Fruit fly (Drosophila melanogaster) whole organism, embryonic: ENCODE measurements around the gene CG31294.

Experiments
- Atf3 ChIP-seq: fragments of 200-800 bp; sonication (Bioruptor generic); optimal IDR thresholded peaks from 3 replicates; lab custom pipeline; 2016; ENCODE audit warnings: missing biosample characterization, missing genetic modification characterization
- CG10209 ChIP-seq: fragments of 200-800 bp; sonication (Bioruptor generic); optimal IDR thresholded peaks from 3 replicates; lab custom pipeline; 2017; ENCODE audit warnings: missing biosample characterization, mild to moderate bottlenecking, missing genetic modification characterization, missing genetic modification reagents
- CG10366 ChIP-seq: fragments of 200-800 bp; sonication (Bioruptor generic); IDR thresholded peaks from 2 replicates; pipeline ENCODE4 v1.3.6; 2022; ENCODE audit warnings: missing biosample characterization, missing genetic modification characterization
- CG10462 ChIP-seq: fragments of 200-800 bp; sonication (Bioruptor generic); optimal IDR thresholded peaks from 2 replicates; lab custom pipeline; 2016; ENCODE audit warnings: missing biosample characterization, missing genetic modification characterization
- CG11723 ChIP-seq: fragments of 200-800 bp; sonication (Bioruptor generic); optimal IDR thresholded peaks from 2 replicates; lab custom pipeline; 2017; ENCODE audit warnings: missing biosample characterization, mild to moderate bottlenecking, missing genetic modification characterization
- CG12299 ChIP-seq: fragments of 200-800 bp; sonication (Bioruptor generic); optimal IDR thresholded peaks from 2 replicates; lab custom pipeline; 2018; ENCODE audit warnings: missing biosample characterization, mild to moderate bottlenecking, missing genetic modification characterization
- CG14965 ChIP-seq: fragments of 200-800 bp; sonication (Bioruptor generic); optimal IDR thresholded peaks from 2 replicates; lab custom pipeline; 2016; ENCODE audit warnings: missing biosample characterization, missing genetic modification characterization, borderline replicate concordance
- CG1603 ChIP-seq: fragments of 200-800 bp; sonication (Bioruptor generic); optimal IDR thresholded peaks from 2 replicates; lab custom pipeline; 2019; ENCODE audit warnings: missing biosample characterization, mild to moderate bottlenecking, missing genetic modification characterization, moderate library complexity
- CG16863 ChIP-seq: fragments of 200-800 bp; sonication (Bioruptor generic); optimal IDR thresholded peaks from 3 replicates; lab custom pipeline; 2016; ENCODE audit warnings: missing biosample characterization, missing genetic modification characterization
- CG17186 ChIP-seq: fragments of 200-800 bp; sonication (Bioruptor generic); optimal IDR thresholded peaks from 3 replicates; lab custom pipeline; 2017; ENCODE audit warnings: missing biosample characterization, missing genetic modification reagents, missing genetic modification characterization
- CG17802 ChIP-seq: fragments of 200-800 bp; sonication (Bioruptor generic); optimal IDR thresholded peaks from 2 replicates; lab custom pipeline; 2018; ENCODE audit warnings: missing biosample characterization, mild to moderate bottlenecking, missing genetic modification characterization, moderate library complexity
- CG2129 ChIP-seq: fragments of 200-800 bp; sonication (Bioruptor generic); IDR thresholded peaks from 2 replicates; pipeline ENCODE4 v1.3.6; 2022; ENCODE audit warnings: missing biosample characterization, missing genetic modification characterization; ENCODE audit not compliant: partially characterized antibody
- CG2712 ChIP-seq: fragments of 200-800 bp; optimal IDR thresholded peaks from 3 replicates; lab custom pipeline; 2019; ENCODE audit warnings: missing biosample characterization, mild to moderate bottlenecking, missing genetic modification characterization, moderate library complexity
- CG31388 ChIP-seq: fragments of 200-800 bp; sonication (Bioruptor generic); optimal IDR thresholded peaks from 2 replicates; lab custom pipeline; 2016; ENCODE audit warnings: missing biosample characterization, missing genetic modification characterization
- CG3281 ChIP-seq: fragments of 200-800 bp; sonication (Bioruptor generic); optimal IDR thresholded peaks from 3 replicates; lab custom pipeline; 2017; ENCODE audit warnings: missing biosample characterization, mild to moderate bottlenecking, missing genetic modification characterization
- CG33557 ChIP-seq: fragments of 200-800 bp; sonication (Bioruptor generic); optimal IDR thresholded peaks from 2 replicates; lab custom pipeline; 2019; ENCODE audit warnings: missing biosample characterization, mild to moderate bottlenecking, missing genetic modification characterization, moderate library complexity
- CG4282 ChIP-seq: fragments of 200-800 bp; sonication (Bioruptor generic); optimal IDR thresholded peaks from 2 replicates; lab custom pipeline; 2016; ENCODE audit warnings: missing biosample characterization, missing genetic modification characterization
- CG4617 ChIP-seq: fragments of 200-800 bp; sonication (Bioruptor generic); optimal IDR thresholded peaks from 3 replicates; lab custom pipeline; 2016; ENCODE audit warnings: missing biosample characterization, missing genetic modification characterization, borderline replicate concordance
- CG4820 ChIP-seq: fragments of 200-800 bp; sonication (Bioruptor generic); optimal IDR thresholded peaks from 3 replicates; lab custom pipeline; 2016; ENCODE audit warnings: missing biosample characterization, missing genetic modification characterization
- CG7271 ChIP-seq: fragments of 200-800 bp; sonication (Bioruptor generic); optimal IDR thresholded peaks from 2 replicates; lab custom pipeline; 2018; ENCODE audit warnings: missing biosample characterization, mild to moderate bottlenecking, missing genetic modification characterization, moderate library complexity
- CG9437 ChIP-seq: fragments of 200-800 bp; sonication (Bioruptor generic); optimal IDR thresholded peaks from 2 replicates; lab custom pipeline; 2018; ENCODE audit warnings: missing biosample characterization, mild to moderate bottlenecking, missing genetic modification characterization
- CHES-1-like ChIP-seq: fragments of 200-800 bp; sonication (Bioruptor generic); optimal IDR thresholded peaks from 2 replicates; lab custom pipeline; 2016; ENCODE audit warnings: missing biosample characterization, missing genetic modification characterization
- Camta ChIP-seq: fragments of 200-800 bp; sonication (Bioruptor generic); optimal IDR thresholded peaks from 2 replicates; lab custom pipeline; 2016; ENCODE audit warnings: missing biosample characterization, missing genetic modification characterization
- CoRest ChIP-seq: fragments of 200-800 bp; sonication (Bioruptor generic); optimal IDR thresholded peaks from 3 replicates; lab custom pipeline; 2018; ENCODE audit warnings: missing biosample characterization, mild to moderate bottlenecking, missing genetic modification characterization, moderate library complexity
- Dfd ChIP-seq, 2 experiments: fragments of >200 bp; optimal IDR thresholded peaks; 2 replicates each; lab custom pipeline; 2017; ENCODE audit warnings: missing biosample characterization in 2 of 2, missing genetic modification characterization in 2 of 2
- Dp ChIP-seq: fragments of 200-800 bp; sonication (Bioruptor generic); optimal IDR thresholded peaks from 2 replicates; lab custom pipeline; 2018; ENCODE audit warnings: missing biosample characterization, mild to moderate bottlenecking, missing genetic modification characterization, moderate library complexity
- Fer2 ChIP-seq: fragments of 200-800 bp; sonication (Bioruptor generic); optimal IDR thresholded peaks from 2 replicates; lab custom pipeline; 2018; ENCODE audit warnings: missing biosample characterization, mild to moderate bottlenecking, missing genetic modification characterization, moderate library complexity
- Hr3 ChIP-seq: fragments of 200-800 bp; sonication (Bioruptor generic); optimal IDR thresholded peaks from 3 replicates; lab custom pipeline; 2016; ENCODE audit warnings: missing biosample characterization, missing genetic modification characterization
- Kr ChIP-seq: fragments of 200-800 bp; sonication (Bioruptor generic); optimal IDR thresholded peaks from 2 replicates; lab custom pipeline; 2017; ENCODE audit warnings: missing biosample characterization, mild to moderate bottlenecking, missing genetic modification characterization
- Lhr ChIP-seq: fragments of 200-800 bp; sonication (Bioruptor generic); optimal IDR thresholded peaks from 3 replicates; lab custom pipeline; 2017; ENCODE audit warnings: mild to moderate bottlenecking, missing biosample characterization, missing genetic modification reagents, missing genetic modification characterization
- MESR4 ChIP-seq: fragments of 200-800 bp; sonication (Bioruptor generic); optimal IDR thresholded peaks from 2 replicates; lab custom pipeline; 2018; ENCODE audit warnings: missing biosample characterization, mild to moderate bottlenecking, missing genetic modification characterization, moderate library complexity
- Rx ChIP-seq: fragments of 200-800 bp; sonication (Bioruptor generic); IDR thresholded peaks from 2 replicates; pipeline ENCODE4 v1.3.6; 2022; ENCODE audit warnings: missing biosample characterization, missing genetic modification characterization
- Spps ChIP-seq: fragments of 200-800 bp; sonication (Bioruptor generic); optimal IDR thresholded peaks from 2 replicates; lab custom pipeline; 2018; ENCODE audit warnings: missing biosample characterization, mild to moderate bottlenecking, missing genetic modification characterization
- ac ChIP-seq: fragments of 200-800 bp; sonication (Bioruptor generic); optimal IDR thresholded peaks from 3 replicates; lab custom pipeline; 2017; ENCODE audit warnings: missing biosample characterization, mild to moderate bottlenecking, missing genetic modification characterization
- br ChIP-seq: fragments of >200 bp; optimal IDR thresholded peaks from 2 replicates; lab custom pipeline; 2017
- ewg ChIP-seq: fragments of 200-800 bp; sonication (Bioruptor generic); optimal IDR thresholded peaks from 3 replicates; lab custom pipeline; 2017; ENCODE audit warnings: mild to moderate bottlenecking, missing biosample characterization, missing genetic modification reagents, missing genetic modification characterization
- fd64A ChIP-seq: fragments of 200-800 bp; sonication (Bioruptor generic); optimal IDR thresholded peaks from 3 replicates; lab custom pipeline; 2018; ENCODE audit warnings: missing biosample characterization, mild to moderate bottlenecking, missing genetic modification characterization
- gfzf ChIP-seq: fragments of 200-800 bp; sonication (Bioruptor generic); optimal IDR thresholded peaks from 2 replicates; lab custom pipeline; 2016; ENCODE audit warnings: missing biosample characterization, mild to moderate bottlenecking, missing genetic modification characterization, moderate library complexity
- gt ChIP-seq: fragments of 200-800 bp; sonication (Bioruptor generic); IDR thresholded peaks from 2 replicates; pipeline ENCODE4 v1.3.6; 2022; ENCODE audit warnings: missing biosample characterization, missing genetic modification characterization
- jigr1 ChIP-seq: fragments of 200-800 bp; sonication (Bioruptor generic); IDR thresholded peaks from 3 replicates; pipeline ENCODE4 v1.3.6; 2022; ENCODE audit warnings: missing biosample characterization, missing genetic modification characterization
- lilli ChIP-seq: fragments of 200-800 bp; sonication (Bioruptor generic); optimal IDR thresholded peaks from 3 replicates; lab custom pipeline; 2016; ENCODE audit warnings: missing biosample characterization, missing genetic modification characterization
- nau ChIP-seq: fragments of 200-800 bp; sonication (Bioruptor generic); optimal IDR thresholded peaks from 3 replicates; lab custom pipeline; 2017; ENCODE audit warnings: missing biosample characterization, mild to moderate bottlenecking, missing genetic modification characterization, missing genetic modification reagents
- oc ChIP-seq: fragments of 200-800 bp; sonication (Bioruptor generic); optimal IDR thresholded peaks from 2 replicates; lab custom pipeline; 2018; ENCODE audit warnings: missing biosample characterization, mild to moderate bottlenecking, missing genetic modification characterization, moderate library complexity
- pum ChIP-seq: fragments of 200-800 bp; sonication (Bioruptor generic); optimal IDR thresholded peaks from 2 replicates; lab custom pipeline; 2016; ENCODE audit warnings: missing biosample characterization, missing genetic modification characterization
- salm ChIP-seq: fragments of 200-800 bp; sonication (Bioruptor generic); optimal IDR thresholded peaks from 2 replicates; lab custom pipeline; 2018; ENCODE audit warnings: missing biosample characterization, mild to moderate bottlenecking, missing genetic modification characterization
- sqz ChIP-seq: fragments of 200-800 bp; sonication (Bioruptor generic); optimal IDR thresholded peaks from 3 replicates; lab custom pipeline; 2018; ENCODE audit warnings: missing biosample characterization, mild to moderate bottlenecking, missing genetic modification characterization
- tgo ChIP-seq: fragments of 200-800 bp; sonication (Bioruptor generic); IDR thresholded peaks from 3 replicates; pipeline ENCODE4 v1.3.6; 2022; ENCODE audit warnings: missing biosample characterization, missing genetic modification characterization
- tin ChIP-seq: fragments of 200-800 bp; sonication (Bioruptor generic); optimal IDR thresholded peaks from 3 replicates; lab custom pipeline; 2016; ENCODE audit warnings: missing biosample characterization, missing genetic modification characterization
- twi ChIP-seq: fragments of 200-800 bp; optimal IDR thresholded peaks from 2 replicates; lab custom pipeline; 2019; ENCODE audit warnings: missing biosample characterization, mild to moderate bottlenecking, missing genetic modification characterization, moderate library complexity

CG31294 gene

DNA sequence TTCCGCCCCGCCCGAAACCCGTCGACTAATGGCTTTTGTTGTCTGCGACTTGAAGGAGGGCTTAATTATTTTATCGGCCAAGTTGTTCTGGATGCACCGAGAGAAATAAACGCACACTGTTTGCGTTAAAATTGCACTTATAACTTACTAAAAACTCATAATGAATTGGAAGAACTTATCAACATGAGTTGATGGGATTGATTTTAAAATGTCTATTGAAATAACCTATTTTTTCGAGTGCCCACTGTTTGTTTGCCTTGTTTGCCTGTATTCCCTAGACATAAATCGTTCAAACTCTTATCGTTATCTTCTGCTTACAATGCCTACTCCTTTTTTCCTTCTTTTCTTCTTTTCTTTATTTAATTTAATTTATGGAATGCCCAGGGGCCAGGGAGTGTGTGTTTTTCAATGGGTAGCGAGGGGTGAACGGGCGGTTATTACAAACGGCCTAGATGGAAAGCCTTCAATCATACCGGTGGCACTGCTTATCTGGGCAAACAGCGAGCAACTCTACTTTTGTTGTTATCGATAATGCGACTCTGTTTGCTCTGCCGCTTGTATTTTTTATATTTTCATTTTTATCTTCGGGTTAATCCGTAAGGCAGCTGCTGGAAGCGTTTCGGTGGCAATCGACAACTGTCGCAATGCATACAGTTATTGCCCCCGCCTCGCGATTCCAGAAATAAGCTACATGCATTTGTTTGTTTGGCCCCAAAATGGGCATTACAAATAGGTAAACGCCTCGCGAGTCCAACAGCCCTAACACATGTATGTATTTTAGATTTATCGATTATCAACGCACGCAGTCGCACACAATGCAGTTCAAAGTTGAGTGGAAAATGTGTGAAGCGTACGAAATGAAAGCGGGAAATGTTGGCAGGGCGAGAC is 40.0 kb downstream of the CG31294 start (continued):
- no peak for TF ChIP-seq CG4282
- no peak for TF ChIP-seq nau (GFP tag; lab: Kevin White, UChicago)
- TF ChIP-seq CG2129 (GFP tag; lab: Robert Waterston, UW) = no peak
- peak; percentile 55 for TF ChIP-seq ewg
- no peak for TF ChIP-seq CHES-1-like (GFP tag; lab: Kevin White, UChicago)
- peak; percentile 42 for TF ChIP-seq CG16863 (GFP tag; lab: Kevin White, UChicago)
- TF ChIP-seq fd64A (GFP tag; lab: Kevin White, UChicago) = peak; percentile 38
- no peak for TF ChIP-seq Fer2 (tag; lab: Kevin White, UChicago)
- TF ChIP-seq CG11723 = peak; percentile 24
- TF ChIP-seq Spps = no peak
- TF ChIP-seq CoRest (tag; lab: Kevin White, UChicago) = peak; percentile 57
- no peak for TF ChIP-seq CG3281 (GFP tag; lab: Kevin White, UChicago)
- TF ChIP-seq tin (GFP tag; lab: Kevin White, UChicago) = peak; percentile 7
- no peak for TF ChIP-seq gfzf (GFP tag; lab: Kevin White, UChicago)
- peak; percentile 57 for TF ChIP-seq Camta (GFP tag; lab: Kevin White, UChicago)
- peak; percentile 73 for TF ChIP-seq twi (tag; lab: Kevin White, UChicago)
- TF ChIP-seq ac (GFP tag; lab: Kevin White, UChicago) = no peak
- TF ChIP-seq Atf3 (GFP tag; lab: Kevin White, UChicago) = peak; percentile 9
- TF ChIP-seq CG4617 (GFP tag; lab: Kevin White, UChicago) = peak; percentile 17
- peak; percentile 53 for TF ChIP-seq sqz (GFP tag; lab: Kevin White, UChicago)
- peak; percentile 56 for TF ChIP-seq Hr3 (GFP tag; lab: Kevin White, UChicago)
- no peak for TF ChIP-seq CG12299 (tag; lab: Kevin White, UChicago)
- TF ChIP-seq CG7271 (tag; lab: Kevin White, UChicago) = no peak
- TF ChIP-seq oc = peak; percentile 37
- no peak for TF ChIP-seq CG17802 (tag; lab: Kevin White, UChicago)
- TF ChIP-seq CG9437 = peak; percentile 14
- no peak for TF ChIP-seq br (lab: Kevin White, UChicago)
- TF ChIP-seq Dfd (GFP tag; optimal IDR thresholded peaks at IDR 0.05; lab: Kevin White, UChicago) = no peak
- TF ChIP-seq CG10462 (GFP tag; lab: Kevin White, UChicago) = peak; percentile 38
- TF ChIP-seq CG33557 (GFP tag; lab: Kevin White, UChicago) = peak; percentile 80
- peak; percentile 68 for TF ChIP-seq CG2712 (tag; lab: Kevin White, UChicago)
- TF ChIP-seq CG17186 = no peak
- TF ChIP-seq Lhr = peak; percentile 40
- no peak for TF ChIP-seq gt
- peak; percentile 81 for TF ChIP-seq CG1603 (tag; lab: Kevin White, UChicago)
- peak; percentile 54 for TF ChIP-seq CG10209
- peak; percentile 59 for TF ChIP-seq salm
- TF ChIP-seq tgo (GFP tag; lab: Robert Waterston, UW) = peak; percentile 47; the same call in 2 of the 3 replicates
- TF ChIP-seq CG4820 = peak; percentile 10
- TF ChIP-seq jigr1 = no peak
- TF ChIP-seq CG31388 (GFP tag; lab: Kevin White, UChicago) = no peak
- peak; percentile 63 for TF ChIP-seq Kr (GFP tag; lab: Kevin White, UChicago)
- TF ChIP-seq lilli = peak; percentile 43
- peak; percentile 47 for TF ChIP-seq CG10366 (GFP tag; lab: Robert Waterston, UW)
- TF ChIP-seq MESR4 = no peak
- TF ChIP-seq pum (GFP tag; lab: Kevin White, UChicago) = peak; percentile 37
- no peak for TF ChIP-seq Dp (GFP tag; lab: Kevin White, UChicago)
- no peak for TF ChIP-seq CG14965 (GFP tag; lab: Kevin White, UChicago)
- TF ChIP-seq Rx (GFP tag; lab: Robert Waterston, UW) = peak; percentile 48; the same call in 1 of the 2 replicates
